Fruit fly (Drosophila melanogaster): Measurements from ENCODE around the gene CG31815.

Gene CG31815

dm6 chr2L:16591934-16592333, 13.7 kb upstream of the CG31815 start (continued):
- TF ChIP-seq NC2β (GFP tag; optimal IDR thresholded peaks at IDR 0.05) (peak; percentile 42), gcm2 (GFP tag; optimal IDR thresholded peaks at IDR 0.05) (no peak), CG10209 (GFP tag; optimal IDR thresholded peaks at IDR 0.05) (peak; percentile 26), CG15514 (GFP tag; optimal IDR thresholded peaks at IDR 0.05) (no peak), crc (GFP tag; optimal IDR thresholded peaks at IDR 0.05) (no peak), CG3726 (GFP tag; IDR thresholded peaks at IDR 0.05) (no peak), danr (GFP tag; IDR thresholded peaks at IDR 0.05) (no peak; the same call in 1 of the 2 replicates), phol (tag; optimal IDR thresholded peaks at IDR 0.05) (peak; percentile 72), bsh (GFP tag; optimal IDR thresholded peaks at IDR 0.05) (peak; percentile 65 to 86), CG14667 (GFP tag; IDR thresholded peaks at IDR 0.05) (no peak; the same call in 1 of the 2 replicates), Drgx (GFP tag; IDR thresholded peaks at IDR 0.05) (peak; percentile 84), CG4617 (GFP tag; optimal IDR thresholded peaks at IDR 0.05; ENCODE audit: borderline replicate concordance) (no peak), CG32772 (GFP tag; IDR thresholded peaks at IDR 0.05) (peak; percentile 72), jigr1 (GFP tag; IDR thresholded peaks at IDR 0.05) (no peak), ERR (GFP tag; optimal IDR thresholded peaks at IDR 0.05) (no peak), Meics (GFP tag; optimal IDR thresholded peaks at IDR 0.05) (no peak), hth (optimal IDR thresholded peaks at IDR 0.05) (no peak), mam (GFP tag; optimal IDR thresholded peaks at IDR 0.05) (no peak), Max (GFP tag; optimal IDR thresholded peaks at IDR 0.05) (no peak), bigmax (GFP tag; optimal IDR thresholded peaks at IDR 0.05) (no peak), CG1233 (GFP tag; optimal IDR thresholded peaks at IDR 0.05) (peak; percentile 1), CG18619 (GFP tag; optimal IDR thresholded peaks at IDR 0.05) (no peak), zfh1 (GFP tag; IDR thresholded peaks at IDR 0.05) (peak; percentile 83), caup (GFP tag; optimal IDR thresholded peaks at IDR 0.05; ENCODE audit: severe bottlenecking) (no peak), CG10565 (GFP tag; optimal IDR thresholded peaks at IDR 0.05) (no peak), Spps (tag; optimal IDR thresholded peaks at IDR 0.05) (no peak), Bdp1 (GFP tag; optimal IDR thresholded peaks at IDR 0.05) (peak; percentile 7), grau (tag; optimal IDR thresholded peaks at IDR 0.05) (peak; percentile 4), ind (GFP tag; optimal IDR thresholded peaks at IDR 0.05) (peak; percentile 27), bbx (GFP tag; IDR thresholded peaks at IDR 0.05; ENCODE audit: partially characterized antibody) (no peak), Vsx1 (GFP tag; optimal IDR thresholded peaks at IDR 0.05) (peak; percentile 49), CG16779 (GFP tag; IDR thresholded peaks at IDR 0.05) (no peak), CG4820 (GFP tag; optimal IDR thresholded peaks at IDR 0.05) (peak; percentile 43), Atf3 (GFP tag; optimal IDR thresholded peaks at IDR 0.05) (no peak), stc (GFP tag; IDR thresholded peaks at IDR 0.05) (peak; percentile 75), otp (GFP tag; IDR thresholded peaks at IDR 0.05) (peak; percentile 47; the same call in 1 of the 3 replicates), CG3281 (GFP tag; optimal IDR thresholded peaks at IDR 0.05) (no peak), Deaf1 (tag; optimal IDR thresholded peaks at IDR 0.05) (no peak), CG33557 (GFP tag; optimal IDR thresholded peaks at IDR 0.05) (no peak), Sox102F (GFP tag; optimal IDR thresholded peaks at IDR 0.05) (peak; percentile 86), CG9797 (GFP tag; optimal IDR thresholded peaks at IDR 0.05) (no peak), CG13287 (GFP tag; IDR thresholded peaks at IDR 0.05; ENCODE audit: partially characterized antibody) (no peak), CG11504 (tag; optimal IDR thresholded peaks at IDR 0.05) (peak; percentile 65), CG11560 (tag; IDR thresholded peaks at IDR 0.05) (no peak), CG12942 (GFP tag; optimal IDR thresholded peaks at IDR 0.05) (peak; percentile 7), Hr3 (GFP tag; optimal IDR thresholded peaks at IDR 0.05) (peak; percentile 47), corto (GFP tag; optimal IDR thresholded peaks at IDR 0.05) (no peak), Scr (GFP tag; IDR thresholded peaks at IDR 0.05; ENCODE audit: partially characterized antibody) (no peak), YL-1 (GFP tag; optimal IDR thresholded peaks at IDR 0.05) (no peak), CG12391 (tag; optimal IDR thresholded peaks at IDR 0.05) (peak; percentile 59), CG18476 (GFP tag; optimal IDR thresholded peaks at IDR 0.05) (no peak)
